Worm (Caenorhabditis elegans): ENCODE data around the gene F37C4.4.

The F37C4.4 gene

ce11 chrIV:3876955-3877354, 9.8 kb downstream of the F37C4.4 start:
- TF ChIP-seq lin-13 (GFP tag; optimal IDR thresholded peaks at IDR 0.05): no peak
- no peak for TF ChIP-seq jun-1 (tag; optimal IDR thresholded peaks at IDR 0.05)
- TF ChIP-seq zag-1 (tag; optimal IDR thresholded peaks at IDR 0.05): no peak
- TF ChIP-seq fkh-10 (GFP tag; optimal IDR thresholded peaks at IDR 0.05): no peak
- no peak for TF ChIP-seq elt-3 (tag; optimal IDR thresholded peaks at IDR 0.05)
- no peak for TF ChIP-seq nhr-12 (tag; optimal IDR thresholded peaks at IDR 0.05)
- no peak for TF ChIP-seq ceh-63 (GFP tag; optimal IDR thresholded peaks at IDR 0.05)
- no peak for TF ChIP-seq unc-98 (GFP tag; IDR thresholded peaks at IDR 0.05)
- TF ChIP-seq pqm-1 (tag; optimal IDR thresholded peaks at IDR 0.05): no peak
- TF ChIP-seq ets-5 (GFP tag; IDR thresholded peaks at IDR 0.05): no peak
- TF ChIP-seq hpl-2 (GFP tag; optimal IDR thresholded peaks at IDR 0.05): no peak
- no peak for TF ChIP-seq dpl-1 (GFP tag; optimal IDR thresholded peaks at IDR 0.05)
- no peak for TF ChIP-seq Y116A8C.19 (tag; optimal IDR thresholded peaks at IDR 0.05; ENCODE audit: borderline replicate concordance)
- no peak for TF ChIP-seq ces-1 (GFP tag; optimal IDR thresholded peaks at IDR 0.05)

- TF ChIP-seq efl-1 (optimal IDR thresholded peaks at IDR 0.05) (no peak), efl-1 (GFP tag; optimal IDR thresholded peaks at IDR 0.05 in 1 of 2) (no peak), elt-2 (tag; optimal IDR thresholded peaks at IDR 0.05) (peak; percentile 70)
Measured at ce11 chrIV:3878283-3878938, 11.3 kb downstream of the F37C4.4 start, which contains the start of gene F37C4.6. TSS of gene F37C4.6 (minus strand) at chrIV:3878333.

- TF ChIP-seq sptf-1 (tag; optimal IDR thresholded peaks at IDR 0.05) (no peak), nhr-11 (tag; optimal IDR thresholded peaks at IDR 0.05) (no peak), ces-1 (GFP tag; optimal IDR thresholded peaks at IDR 0.05) (no peak), mep-1 (tag; optimal IDR thresholded peaks at IDR 0.05) (no peak), ets-5 (GFP tag; IDR thresholded peaks at IDR 0.05) (no peak), nhr-71 (tag; optimal IDR thresholded peaks at IDR 0.05) (no peak), mab-9 (GFP tag; IDR thresholded peaks at IDR 0.05) (no peak), isw-1 (GFP tag; IDR thresholded peaks at IDR 0.05) (no peak), dsc-1 (tag; optimal IDR thresholded peaks at IDR 0.05) (no peak), nhr-12 (tag; optimal IDR thresholded peaks at IDR 0.05) (no peak), unc-62 (GFP tag; optimal IDR thresholded peaks at IDR 0.05) (no peak), zip-4 (GFP tag; optimal IDR thresholded peaks at IDR 0.05) (no peak), tbx-2 (tag; optimal IDR thresholded peaks at IDR 0.05) (no peak), egl-27 (tag; optimal IDR thresholded peaks at IDR 0.05) (no peak), ceh-88 (GFP tag; IDR thresholded peaks at IDR 0.05) (no peak), unc-130 (tag; optimal IDR thresholded peaks at IDR 0.05) (no peak)
Measured at ce11 chrIV:3881119-3881518, 14.0 kb downstream of the F37C4.4 start, which contains the start of the genes F37C4.8 and oac-23. TSS of gene F37C4.8 (minus strand) at chrIV:3881219. TSS of gene oac-23 (plus strand) at chrIV:3881441.

ce11 chrIV:3885369-3885768, 18.3 kb downstream of the F37C4.4 start, which contains the start of gene oac-22:
TSS of gene oac-22 (plus strand) at chrIV:3885669.
- no peak for TF ChIP-seq snpc-4 (tag; optimal IDR thresholded peaks at IDR 0.05)
- TF ChIP-seq ama-1 (optimal IDR thresholded peaks at IDR 0.05): no peak
- TF ChIP-seq nhr-11 (tag; optimal IDR thresholded peaks at IDR 0.05): no peak
- TF ChIP-seq irx-1 (tag; optimal IDR thresholded peaks at IDR 0.05): no peak
- no peak for TF ChIP-seq nhr-84 (tag; optimal IDR thresholded peaks at IDR 0.05)
- TF ChIP-seq lsy-2 (tag; optimal IDR thresholded peaks at IDR 0.05): no peak
- TF ChIP-seq grh-1 (GFP tag; IDR thresholded peaks at IDR 0.05): no peak
- no peak for TF ChIP-seq lin-13 (GFP tag; optimal IDR thresholded peaks at IDR 0.05)
- TF ChIP-seq C04F5.9 (tag; optimal IDR thresholded peaks at IDR 0.05): no peak
- no peak for TF ChIP-seq nhr-76 (tag; optimal IDR thresholded peaks at IDR 0.05)
- TF ChIP-seq fkh-10 (GFP tag; optimal IDR thresholded peaks at IDR 0.05): no peak
- TF ChIP-seq egl-27 (tag; optimal IDR thresholded peaks at IDR 0.05): no peak
- TF ChIP-seq nhr-71 (tag; optimal IDR thresholded peaks at IDR 0.05): no peak
- TF ChIP-seq efl-1 (optimal IDR thresholded peaks at IDR 0.05): no peak
- TF ChIP-seq efl-1 (GFP tag; optimal IDR thresholded peaks at IDR 0.05 in 1 of 2): no peak
- TF ChIP-seq sox-4 (tag; optimal IDR thresholded peaks at IDR 0.05): no peak

All from whole organism, L1 larva.